Fruit fly (Drosophila melanogaster) whole organism, embryonic: ENCODE measurements around the gene pod1.

Source experiments
- Abd-B ChIP-seq: fragments of 200-800 bp; sonication (Bioruptor generic); optimal IDR thresholded peaks from 2 replicates; lab custom pipeline; 2018; ENCODE audit warnings: missing biosample characterization, mild to moderate bottlenecking, missing genetic modification characterization, moderate library complexity
- Asciz ChIP-seq: fragments of 200-800 bp; sonication (Bioruptor generic); optimal IDR thresholded peaks from 2 replicates; lab custom pipeline; 2017; ENCODE audit warnings: missing biosample characterization, mild to moderate bottlenecking, missing genetic modification characterization, missing genetic modification reagents
- BEAF-32 ChIP-seq: fragments of 200-800 bp; sonication (Bioruptor generic); optimal IDR thresholded peaks from 3 replicates; lab custom pipeline; 2017; ENCODE audit warnings: missing biosample characterization, missing genetic modification characterization, mild to moderate bottlenecking, moderate library complexity, missing genetic modification reagents
- Bgb ChIP-seq: fragments of 200-800 bp; sonication (Bioruptor generic); IDR thresholded peaks from 2 replicates; pipeline ENCODE4 v1.3.6; 2022; ENCODE audit warnings: missing biosample characterization, missing genetic modification characterization; ENCODE audit not compliant: partially characterized antibody
- CG10209 ChIP-seq: fragments of 200-800 bp; sonication (Bioruptor generic); optimal IDR thresholded peaks from 3 replicates; lab custom pipeline; 2017; ENCODE audit warnings: missing biosample characterization, mild to moderate bottlenecking, missing genetic modification characterization, missing genetic modification reagents
- CG10654 ChIP-seq: fragments of 200-800 bp; sonication (Bioruptor generic); optimal IDR thresholded peaks from 2 replicates; lab custom pipeline; 2016; ENCODE audit warnings: missing biosample characterization, missing genetic modification characterization
- CG13775 ChIP-seq: fragments of 200-800 bp; sonication (Bioruptor generic); optimal IDR thresholded peaks from 3 replicates; lab custom pipeline; 2017; ENCODE audit warnings: missing biosample characterization, mild to moderate bottlenecking, missing genetic modification characterization
- CG14965 ChIP-seq: fragments of 200-800 bp; sonication (Bioruptor generic); optimal IDR thresholded peaks from 2 replicates; lab custom pipeline; 2016; ENCODE audit warnings: missing biosample characterization, missing genetic modification characterization, borderline replicate concordance
- CG15011 ChIP-seq: fragments of 200-800 bp; sonication (Bioruptor generic); optimal IDR thresholded peaks from 3 replicates; lab custom pipeline; 2018; ENCODE audit warnings: missing biosample characterization, mild to moderate bottlenecking, missing genetic modification characterization
- CG1603 ChIP-seq: fragments of 200-800 bp; sonication (Bioruptor generic); optimal IDR thresholded peaks from 2 replicates; lab custom pipeline; 2019; ENCODE audit warnings: missing biosample characterization, mild to moderate bottlenecking, missing genetic modification characterization, moderate library complexity
- CG16863 ChIP-seq: fragments of 200-800 bp; sonication (Bioruptor generic); optimal IDR thresholded peaks from 3 replicates; lab custom pipeline; 2016; ENCODE audit warnings: missing biosample characterization, missing genetic modification characterization
- CG17829 ChIP-seq: fragments of 200-800 bp; optimal IDR thresholded peaks from 2 replicates; lab custom pipeline; 2019; ENCODE audit warnings: missing biosample characterization, mild to moderate bottlenecking, missing genetic modification characterization, moderate library complexity
- CG31388 ChIP-seq: fragments of 200-800 bp; sonication (Bioruptor generic); optimal IDR thresholded peaks from 2 replicates; lab custom pipeline; 2016; ENCODE audit warnings: missing biosample characterization, missing genetic modification characterization
- CG32772 ChIP-seq: fragments of 200-800 bp; sonication (Bioruptor generic); IDR thresholded peaks from 2 replicates; pipeline ENCODE4 v1.3.6; 2022; ENCODE audit warnings: missing biosample characterization, missing genetic modification characterization
- CG33213 ChIP-seq: fragments of 200-800 bp; sonication (Bioruptor generic); optimal IDR thresholded peaks from 3 replicates; lab custom pipeline; 2016; ENCODE audit warnings: missing biosample characterization, missing genetic modification characterization
- CG3847 ChIP-seq: fragments of 200-800 bp; sonication (Bioruptor generic); IDR thresholded peaks from 2 replicates; pipeline ENCODE4 v1.3.6; 2022; ENCODE audit warnings: missing biosample characterization, missing genetic modification characterization
- CG6791 ChIP-seq: fragments of 200-800 bp; sonication (Bioruptor generic); IDR thresholded peaks from 3 replicates; pipeline ENCODE4 v1.3.6; 2022; ENCODE audit warnings: missing biosample characterization, missing genetic modification characterization; ENCODE audit not compliant: partially characterized antibody
- CG7786 ChIP-seq: fragments of 200-800 bp; sonication (Bioruptor generic); optimal IDR thresholded peaks from 2 replicates; lab custom pipeline; 2016; ENCODE audit warnings: missing biosample characterization, missing genetic modification characterization
- CG9727 ChIP-seq: fragments of 200-800 bp; sonication (Bioruptor generic); optimal IDR thresholded peaks from 3 replicates; lab custom pipeline; 2017; ENCODE audit warnings: missing biosample characterization, mild to moderate bottlenecking, missing genetic modification characterization
- CG9797 ChIP-seq: fragments of 200-800 bp; sonication (Bioruptor generic); optimal IDR thresholded peaks from 3 replicates; lab custom pipeline; 2018; ENCODE audit warnings: missing biosample characterization, mild to moderate bottlenecking, missing genetic modification characterization
- D19B ChIP-seq: fragments of 200-800 bp; sonication (Bioruptor generic); optimal IDR thresholded peaks from 2 replicates; lab custom pipeline; 2017; ENCODE audit warnings: missing biosample characterization, mild to moderate bottlenecking, missing genetic modification characterization
- Deaf1 ChIP-seq: fragments of 200-800 bp; optimal IDR thresholded peaks from 3 replicates; lab custom pipeline; 2019; ENCODE audit warnings: missing biosample characterization, mild to moderate bottlenecking, missing genetic modification characterization, moderate library complexity
- Dfd ChIP-seq, 2 experiments: fragments of >200 bp; optimal IDR thresholded peaks; 2 replicates each; lab custom pipeline; 2017; ENCODE audit warnings: missing biosample characterization in 2 of 2, missing genetic modification characterization in 2 of 2
- Fer3 ChIP-seq: fragments of 200-800 bp; sonication (Bioruptor generic); optimal IDR thresholded peaks from 2 replicates; lab custom pipeline; 2018; ENCODE audit warnings: missing biosample characterization, mild to moderate bottlenecking, missing genetic modification characterization, moderate library complexity
- H15 ChIP-seq: fragments of 200-800 bp; sonication (Bioruptor generic); IDR thresholded peaks from 3 replicates; pipeline ENCODE4 v1.3.6; 2022; ENCODE audit warnings: missing biosample characterization, missing genetic modification characterization
- HLH3B ChIP-seq: fragments of 200-800 bp; sonication (Bioruptor generic); IDR thresholded peaks from 2 replicates; pipeline ENCODE4 v1.3.6; 2022; ENCODE audit warnings: missing biosample characterization, missing genetic modification characterization
- HLH54F ChIP-seq: fragments of 200-800 bp; sonication (Bioruptor generic); optimal IDR thresholded peaks from 3 replicates; lab custom pipeline; 2016; ENCODE audit warnings: missing biosample characterization, missing genetic modification characterization
- Rfx ChIP-seq: fragments of 200-800 bp; sonication (Bioruptor generic); IDR thresholded peaks from 2 replicates; pipeline ENCODE4 v1.3.6; 2022; ENCODE audit warnings: missing biosample characterization, missing genetic modification characterization
- ab ChIP-seq: fragments of 200-800 bp; sonication (Bioruptor generic); optimal IDR thresholded peaks from 2 replicates; lab custom pipeline; 2016; ENCODE audit warnings: missing biosample characterization, missing genetic modification characterization
- abd-A ChIP-seq: fragments of 200-800 bp; sonication (Bioruptor generic); optimal IDR thresholded peaks from 3 replicates; lab custom pipeline; 2019; ENCODE audit warnings: missing biosample characterization, mild to moderate bottlenecking, missing genetic modification characterization, moderate library complexity
- ac ChIP-seq: fragments of 200-800 bp; sonication (Bioruptor generic); optimal IDR thresholded peaks from 3 replicates; lab custom pipeline; 2017; ENCODE audit warnings: missing biosample characterization, mild to moderate bottlenecking, missing genetic modification characterization
- aop ChIP-seq: fragments of 200-800 bp; sonication (Bioruptor generic); IDR thresholded peaks from 2 replicates; pipeline ENCODE4 v1.3.6; 2022; ENCODE audit warnings: missing biosample characterization, missing genetic modification characterization
- az2 ChIP-seq: fragments of 200-800 bp; sonication (Bioruptor generic); optimal IDR thresholded peaks from 3 replicates; lab custom pipeline; 2016; ENCODE audit warnings: missing biosample characterization, missing genetic modification characterization
- cato ChIP-seq: fragments of 200-800 bp; sonication (Bioruptor generic); optimal IDR thresholded peaks from 2 replicates; lab custom pipeline; 2016; ENCODE audit warnings: missing biosample characterization, missing genetic modification characterization, borderline replicate concordance
- cg ChIP-seq: fragments of 200-800 bp; sonication (Bioruptor generic); optimal IDR thresholded peaks from 3 replicates; lab custom pipeline; 2019; ENCODE audit warnings: missing biosample characterization, mild to moderate bottlenecking, missing genetic modification characterization, moderate library complexity
- crp ChIP-seq, 2 experiments: fragments of 200-800 bp; sonication (Bioruptor generic); optimal IDR thresholded peaks; 2 replicates in 1 of 2; 3 replicates in 1 of 2; lab custom pipeline; 2017; ENCODE audit warnings: missing biosample characterization in 2 of 2, missing genetic modification characterization in 2 of 2, mild to moderate bottlenecking in 1 of 2, moderate library complexity in 1 of 2
- cwo ChIP-seq: fragments of 200-800 bp; sonication (Bioruptor generic); optimal IDR thresholded peaks from 3 replicates; lab custom pipeline; 2017; ENCODE audit warnings: missing biosample characterization, missing genetic modification characterization, mild to moderate bottlenecking, moderate library complexity, missing genetic modification reagents
- en ChIP-seq: fragments of 200-800 bp; sonication (Bioruptor generic); optimal IDR thresholded peaks from 2 replicates; lab custom pipeline; 2016; ENCODE audit warnings: missing biosample characterization, missing genetic modification characterization
- ewg ChIP-seq: fragments of 200-800 bp; sonication (Bioruptor generic); optimal IDR thresholded peaks from 3 replicates; lab custom pipeline; 2017; ENCODE audit warnings: mild to moderate bottlenecking, missing biosample characterization, missing genetic modification reagents, missing genetic modification characterization
- fd102C ChIP-seq: fragments of 200-800 bp; sonication (Bioruptor generic); optimal IDR thresholded peaks from 2 replicates; lab custom pipeline; 2018; ENCODE audit warnings: missing biosample characterization, mild to moderate bottlenecking, missing genetic modification characterization, moderate library complexity
- jigr1 ChIP-seq: fragments of 200-800 bp; sonication (Bioruptor generic); IDR thresholded peaks from 3 replicates; pipeline ENCODE4 v1.3.6; 2022; ENCODE audit warnings: missing biosample characterization, missing genetic modification characterization
- lmd ChIP-seq: fragments of 200-800 bp; sonication (Bioruptor generic); IDR thresholded peaks from 2 replicates; pipeline ENCODE4 v1.3.6; 2022; ENCODE audit warnings: missing biosample characterization, missing genetic modification characterization
- org-1 ChIP-seq: fragments of 200-800 bp; sonication (Bioruptor generic); optimal IDR thresholded peaks from 2 replicates; lab custom pipeline; 2017; ENCODE audit warnings: missing biosample characterization, missing genetic modification characterization
- pan ChIP-seq, 4 experiments: fragments of >200 bp in 3 of 4; fragments of 200-800 bp in 1 of 4; sonication (Bioruptor generic) in 1 of 4; optimal IDR thresholded peaks in 3 of 4; IDR thresholded peaks in 1 of 4; 2 replicates each; pipeline versions ENCODE4 v1.3.6 to Lab custom; 2017 to 2022; ENCODE audit warnings: missing biosample characterization in 2 of 4, missing genetic modification characterization in 2 of 4, mixed read lengths in 1 of 4
- pnt ChIP-seq: fragments of 200-800 bp; sonication (Bioruptor generic); optimal IDR thresholded peaks from 3 replicates; lab custom pipeline; 2016; ENCODE audit warnings: missing biosample characterization, missing genetic modification characterization
- sna ChIP-seq: fragments of 200-800 bp; sonication (Bioruptor generic); IDR thresholded peaks from 2 replicates; pipeline ENCODE4 v1.3.6; 2022; ENCODE audit warnings: missing biosample characterization, missing genetic modification characterization; ENCODE audit not compliant: partially characterized antibody
- vvl ChIP-seq: fragments of 200-800 bp; sonication (Bioruptor generic); IDR thresholded peaks from 2 replicates; pipeline ENCODE4 v1.3.6; 2022; ENCODE audit warnings: missing biosample characterization, missing genetic modification characterization

Gene pod1

dm6 chrX:6861523-6862077, 58.1 kb downstream of the pod1 start (continued):
- TF ChIP-seq CG14965, result no peak
- no peak for TF ChIP-seq jigr1 (GFP tag; lab: Robert Waterston, UW)
- no peak for TF ChIP-seq CG31388 (GFP tag; lab: Kevin White, UChicago)
- no peak for TF ChIP-seq CG33213 (GFP tag; lab: Kevin White, UChicago)
- TF ChIP-seq CG16863 (GFP tag; lab: Kevin White, UChicago), result no peak
- TF ChIP-seq CG17829 (tag; lab: Kevin White, UChicago), result peak; percentile 9
- no peak for TF ChIP-seq CG15011 (GFP tag; lab: Kevin White, UChicago)
- TF ChIP-seq lmd, result peak; percentile 69
- no peak for TF ChIP-seq fd102C
- peak; percentile 18 for TF ChIP-seq CG9727 (GFP tag; lab: Kevin White, UChicago)
- TF ChIP-seq cato (GFP tag; lab: Kevin White, UChicago), result no peak
- peak; percentile 24 for TF ChIP-seq org-1 (GFP tag; lab: Kevin White, UChicago)
- TF ChIP-seq CG10654 (GFP tag; lab: Kevin White, UChicago), result no peak
- no peak for TF ChIP-seq CG9797 (GFP tag; lab: Kevin White, UChicago)
- peak; percentile 65; the same call in 2 of the 3 replicates for TF ChIP-seq CG6791 (GFP tag; lab: Robert Waterston, UW)
- peak; percentile 6 for TF ChIP-seq CG1603 (tag; lab: Kevin White, UChicago)
- peak; percentile 16 for TF ChIP-seq ewg (GFP tag; lab: Kevin White, UChicago)
- TF ChIP-seq az2 (GFP tag; lab: Kevin White, UChicago), result peak; percentile 17
- peak; percentile 83 for TF ChIP-seq Rfx (GFP tag; lab: Robert Waterston, UW)

dm6 chrX:6862521-6863288, 59.2 kb downstream of the pod1 start:
- no peak for TF ChIP-seq Dfd (GFP tag; optimal IDR thresholded peaks at IDR 0.05; lab: Kevin White, UChicago)
- TF ChIP-seq CG13775 (GFP tag; lab: Kevin White, UChicago), result no peak
- no peak for TF ChIP-seq en (GFP tag; lab: Kevin White, UChicago)
- no peak for TF ChIP-seq pan (optimal IDR thresholded peaks at IDR 0.05; lab: Kevin White, UChicago)
- TF ChIP-seq pan (GFP tag; optimal IDR thresholded peaks at IDR 0.05 in 1 of 2, IDR thresholded peaks at IDR 0.05 in 1 of 2), result no peak
- no peak for TF ChIP-seq Asciz (GFP tag; lab: Kevin White, UChicago)
- peak; percentile 78 for TF ChIP-seq CG10209 (GFP tag; lab: Kevin White, UChicago)
- TF ChIP-seq Fer3 (tag; lab: Kevin White, UChicago), result no peak
- no peak for TF ChIP-seq pnt
- peak; percentile 45; the same call in 1 of the 2 replicates for TF ChIP-seq vvl (GFP tag; lab: Robert Waterston, UW)
- no peak for TF ChIP-seq CG7786 (GFP tag; lab: Kevin White, UChicago)
- TF ChIP-seq Abd-B (GFP tag; lab: Kevin White, UChicago), result no peak
- TF ChIP-seq ab (GFP tag; lab: Kevin White, UChicago), result no peak
- TF ChIP-seq cg (GFP tag; lab: Kevin White, UChicago), result peak; percentile 91
- peak; percentile 99 for TF ChIP-seq Deaf1
- TF ChIP-seq H15 (GFP tag; lab: Robert Waterston, UW), result no peak; the same call in 2 of the 3 replicates
- TF ChIP-seq cwo, result no peak
- TF ChIP-seq ac (GFP tag; lab: Kevin White, UChicago), result no peak
- TF ChIP-seq CG3847, result no peak
- TF ChIP-seq abd-A (tag; lab: Kevin White, UChicago), result peak; percentile 92
- TF ChIP-seq aop, result no peak
- TF ChIP-seq Bgb, result no peak
- TF ChIP-seq crp (GFP tag; optimal IDR thresholded peaks at IDR 0.05; lab: Kevin White, UChicago), result no peak
- peak; percentile 49; the same call in 1 of the 2 replicates for TF ChIP-seq sna (GFP tag; lab: Robert Waterston, UW)
- TF ChIP-seq HLH54F (GFP tag; lab: Kevin White, UChicago), result no peak
- TF ChIP-seq CG32772 (GFP tag; lab: Robert Waterston, UW), result peak; percentile 71
- TF ChIP-seq HLH3B, result no peak
- TF ChIP-seq D19B, result no peak
- no peak for TF ChIP-seq BEAF-32
